Worm (Caenorhabditis elegans) whole organism, mixed stage, embryonic: ENCODE data around the gene ZK666.4.

ENCODE experiments used
- blmp-1 ChIP-seq: fragments of 150-350 bp; optimal IDR thresholded peaks from 2 replicates; lab custom pipeline; 2014; ENCODE audit warnings: missing biosample characterization, missing genetic modification characterization
- ceh-83 ChIP-seq: fragments of 200-800 bp; sonication (Bioruptor generic); optimal IDR thresholded peaks from 2 replicates; lab custom pipeline; 2018; ENCODE audit warnings: mild to moderate bottlenecking, missing genetic modification characterization, missing compliant biosample characterization
- ces-1 ChIP-seq: fragments of 150-350 bp; optimal IDR thresholded peaks from 2 replicates; lab custom pipeline; 2014; ENCODE audit warnings: missing biosample characterization, missing genetic modification reagents, missing genetic modification characterization
- elt-1 ChIP-seq: sonication (generic microtip); optimal IDR thresholded peaks from 2 replicates; lab custom pipeline; 2017; ENCODE audit warnings: missing genetic modification characterization, mild to moderate bottlenecking, missing compliant biosample characterization, antibody characterized with exemption, moderate library complexity, borderline replicate concordance; ENCODE audit not compliant: insufficient read depth
- hlh-1 ChIP-seq: fragments of 150-350 bp; optimal IDR thresholded peaks from 2 replicates; lab custom pipeline; 2014; ENCODE audit warnings: missing biosample characterization, missing genetic modification reagents, missing genetic modification characterization
- lin-32 ChIP-seq: fragments of 200-800 bp; sonication (Bioruptor generic); optimal IDR thresholded peaks from 2 replicates; lab custom pipeline; 2018; ENCODE audit warnings: mild to moderate bottlenecking, missing genetic modification characterization, missing compliant biosample characterization
- lsy-2 ChIP-seq: fragments of 150-350 bp; optimal IDR thresholded peaks from 2 replicates; lab custom pipeline; 2014; ENCODE audit warnings: missing biosample characterization, missing genetic modification characterization
- nhr-237 ChIP-seq: fragments of 150-350 bp; optimal IDR thresholded peaks from 2 replicates; lab custom pipeline; 2014; ENCODE audit warnings: missing biosample characterization, missing genetic modification characterization
- nhr-28 ChIP-seq: fragments of 150-350 bp; optimal IDR thresholded peaks from 2 replicates; lab custom pipeline; 2014; ENCODE audit warnings: missing biosample characterization, missing genetic modification characterization
- pha-4 ChIP-seq: fragments of 150-350 bp; optimal IDR thresholded peaks from 2 replicates; lab custom pipeline; 2018; ENCODE audit warnings: missing biosample characterization, missing genetic modification reagents, missing genetic modification characterization
- snpc-4 ChIP-seq: fragments of 150-350 bp; optimal IDR thresholded peaks from 2 replicates; lab custom pipeline; 2014; ENCODE audit warnings: missing biosample characterization, missing genetic modification characterization
- unc-39 ChIP-seq: fragments of 150-350 bp; optimal IDR thresholded peaks from 2 replicates; lab custom pipeline; 2014; ENCODE audit warnings: missing biosample characterization, missing genetic modification characterization
- unc-62 ChIP-seq: fragments of 150-350 bp; optimal IDR thresholded peaks from 2 replicates; lab custom pipeline; 2014; ENCODE audit warnings: missing biosample characterization, missing genetic modification reagents, missing genetic modification characterization

ce11 chrII:10439976-10440375, 37.1 kb upstream of the ZK666.4 start, which contains the start of gene E04D5.4:
- no peak for TF ChIP-seq unc-62 (GFP tag; lab: Kevin White, UChicago)
- TF ChIP-seq hlh-1 = no peak
- TF ChIP-seq ceh-83 (GFP tag; lab: Kevin White, UChicago) = no peak
- no peak for TF ChIP-seq pha-4 (tag; lab: Kevin White, UChicago)
- no peak for TF ChIP-seq blmp-1 (tag; lab: Kevin White, UChicago)
- TF ChIP-seq lin-32 = no peak
- no peak for TF ChIP-seq ces-1 (GFP tag; lab: Kevin White, UChicago)
- TF ChIP-seq lsy-2 = no peak
- no peak for TF ChIP-seq elt-1 (tag; lab: Kevin White, UChicago)
- no peak for TF ChIP-seq nhr-28 (tag; lab: Kevin White, UChicago)
- TF ChIP-seq unc-39 (tag; lab: Kevin White, UChicago) = no peak
- no peak for TF ChIP-seq snpc-4 (tag; lab: Kevin White, UChicago)
- no peak for TF ChIP-seq nhr-237
